Fruit fly (Drosophila melanogaster) whole organism, pupa: ENCODE results near the gene CG9213.
A peak's percentile ranks its signal among the peaks of the same experiment; 100 is the strongest.

ENCODE experiments used
- CG14655 ChIP-seq: fragments of 200-800 bp; sonication (Bioruptor generic); optimal IDR thresholded peaks from 3 replicates; lab custom pipeline; 2017; ENCODE audit warnings: mild to moderate bottlenecking, missing biosample characterization, missing genetic modification reagents, missing genetic modification characterization
- CG15710 ChIP-seq: fragments of 200-800 bp; sonication (Bioruptor generic); optimal IDR thresholded peaks from 2 replicates; lab custom pipeline; 2018; ENCODE audit warnings: missing biosample characterization, mild to moderate bottlenecking, missing genetic modification characterization, moderate library complexity
- CG32121 ChIP-seq: fragments of 200-800 bp; sonication (Bioruptor generic); IDR thresholded peaks from 2 replicates; pipeline ENCODE4 v1.3.6; 2022; ENCODE audit warnings: missing biosample characterization, missing genetic modification characterization
- CG4496 ChIP-seq: fragments of 200-800 bp; sonication (Bioruptor generic); IDR thresholded peaks from 3 replicates; pipeline ENCODE4 v1.3.6; 2022; ENCODE audit warnings: missing biosample characterization, missing genetic modification characterization
- CG8159 ChIP-seq: fragments of 200-800 bp; sonication (Bioruptor generic); optimal IDR thresholded peaks from 3 replicates; lab custom pipeline; 2018; ENCODE audit warnings: missing biosample characterization, mild to moderate bottlenecking, missing genetic modification characterization, moderate library complexity
- CG9948 ChIP-seq: fragments of 200-800 bp; sonication (Bioruptor generic); optimal IDR thresholded peaks from 2 replicates; lab custom pipeline; 2018; ENCODE audit warnings: missing biosample characterization, mild to moderate bottlenecking, missing genetic modification characterization, moderate library complexity
- EcR ChIP-seq: fragments of 200-800 bp; sonication (Bioruptor generic); optimal IDR thresholded peaks from 3 replicates; lab custom pipeline; 2019; ENCODE audit warnings: missing biosample characterization, missing genetic modification characterization, mild to moderate bottlenecking, moderate library complexity, missing genetic modification reagents
- Pif1A ChIP-seq: fragments of 200-800 bp; sonication (Bioruptor generic); optimal IDR thresholded peaks from 3 replicates; lab custom pipeline; 2016; ENCODE audit warnings: missing biosample characterization, missing genetic modification characterization
- Pif1B ChIP-seq: fragments of 200-800 bp; sonication (Bioruptor generic); optimal IDR thresholded peaks from 3 replicates; lab custom pipeline; 2016; ENCODE audit warnings: missing biosample characterization, missing genetic modification characterization
- Snoo ChIP-seq: fragments of 200-800 bp; sonication (Bioruptor generic); optimal IDR thresholded peaks from 3 replicates; lab custom pipeline; 2017; ENCODE audit warnings: missing biosample characterization, mild to moderate bottlenecking, missing genetic modification characterization, inconsistent platforms
- gl ChIP-seq: fragments of 200-800 bp; sonication (Bioruptor generic); optimal IDR thresholded peaks from 2 replicates; lab custom pipeline; 2018; ENCODE audit warnings: missing biosample characterization, mild to moderate bottlenecking, missing genetic modification characterization

The CG9213 gene

DNA sequence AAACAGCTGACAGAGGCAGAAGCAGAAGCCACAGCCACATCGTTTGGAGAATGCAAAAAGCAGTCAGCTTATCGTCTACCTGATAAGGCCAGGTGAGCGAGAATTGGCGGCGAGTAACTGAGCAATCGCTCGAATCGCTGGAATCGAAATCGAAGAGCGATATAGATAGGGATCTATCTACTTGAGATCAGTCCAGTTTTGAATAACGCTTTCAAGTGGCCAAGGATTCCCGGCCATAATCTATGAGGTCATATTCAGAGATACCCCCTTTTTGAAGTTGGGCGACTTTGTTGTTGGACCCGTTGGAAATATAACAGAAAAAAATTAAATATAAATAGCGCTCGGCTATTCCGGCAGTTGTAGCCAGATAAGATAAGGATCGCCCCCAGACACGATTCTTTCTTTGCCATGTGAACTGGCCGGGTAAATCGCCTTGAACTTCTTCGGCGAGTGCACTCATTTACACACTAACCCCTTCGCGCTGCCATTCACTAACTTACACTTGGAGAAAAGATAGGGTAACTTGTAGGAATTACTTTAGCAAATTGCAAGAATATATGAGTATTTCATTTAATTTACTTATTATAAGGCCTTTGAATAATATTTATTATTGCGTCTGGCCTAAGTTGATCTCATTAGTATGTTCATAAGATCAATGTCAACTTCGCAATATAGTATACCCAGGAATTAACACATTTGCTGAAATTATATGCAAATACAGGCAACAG is 51.7 kb downstream of the CG9213 start:
- TF ChIP-seq Pif1A (GFP tag; lab: Kevin White, UChicago) (no peak), CG15710 (tag; lab: Kevin White, UChicago) (no peak), CG32121 (GFP tag; lab: Robert Waterston, UW) (no peak), CG9948 (tag; lab: Kevin White, UChicago) (no peak), CG4496 (GFP tag; lab: Robert Waterston, UW) (no peak), Snoo (tag; lab: Kevin White, UChicago) (no peak), gl (no peak), CG8159 (peak; percentile 40), Pif1B (no peak), CG14655 (GFP tag; lab: Kevin White, UChicago) (no peak), EcR (GFP tag; lab: Kevin White, UChicago) (peak; percentile 66)
